Worm (Caenorhabditis elegans) whole organism, late embryonic: Measurements from ENCODE around the gene F58A6.9.

Experiments used
- ama-1 ChIP-seq: fragments of 150-350 bp; optimal IDR thresholded peaks from 2 replicates; lab custom pipeline; 2014
- ceh-19 ChIP-seq: fragments of 200-800 bp; sonication (Bioruptor generic); optimal IDR thresholded peaks from 2 replicates; lab custom pipeline; 2018; ENCODE audit warnings: mild to moderate bottlenecking, missing genetic modification characterization, missing compliant biosample characterization
- ceh-30 ChIP-seq: fragments of 150-350 bp; optimal IDR thresholded peaks from 2 replicates; lab custom pipeline; 2014; ENCODE audit warnings: missing biosample characterization, missing genetic modification characterization
- nfya-1 ChIP-seq: sonication (generic microtip); optimal IDR thresholded peaks from 2 replicates; lab custom pipeline; 2017; ENCODE audit warnings: missing genetic modification characterization, mild to moderate bottlenecking, missing compliant biosample characterization, antibody characterized with exemption, moderate library complexity
- pha-4 ChIP-seq: fragments of 150-350 bp; optimal IDR thresholded peaks from 2 replicates; lab custom pipeline; 2018; ENCODE audit warnings: missing biosample characterization, missing genetic modification reagents, missing genetic modification characterization
- sox-4 ChIP-seq: sonication (generic microtip); optimal IDR thresholded peaks from 2 replicates; lab custom pipeline; 2017; ENCODE audit warnings: mild to moderate bottlenecking, missing genetic modification characterization, inconsistent platforms, missing compliant biosample characterization

DNA sequence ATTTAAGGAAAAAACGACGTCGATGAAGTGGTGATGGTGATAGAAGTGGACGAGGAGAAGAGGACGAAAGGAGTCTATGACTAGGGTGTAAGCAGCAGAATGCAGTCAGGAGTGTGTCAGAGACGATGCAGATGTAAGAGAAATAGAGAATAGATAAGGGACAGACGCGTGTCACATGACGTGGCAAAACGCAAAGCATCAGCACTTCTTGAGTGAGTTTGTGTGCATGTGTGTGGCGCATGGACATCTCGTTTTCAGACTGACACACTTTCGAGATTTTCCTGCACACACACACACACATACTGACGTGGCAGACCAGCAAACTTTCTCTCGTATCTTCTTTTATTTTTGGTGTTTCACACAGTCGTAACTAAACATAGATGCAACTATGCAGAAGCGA is 23.8 kb upstream of the F58A6.9 start:
- TF ChIP-seq sox-4 (tag; lab: Kevin White, UChicago) (no peak), nfya-1 (tag; lab: Kevin White, UChicago) (peak; percentile 14), ama-1 (lab: Kevin White, UChicago) (no peak), pha-4 (no peak), ceh-30 (tag; lab: Kevin White, UChicago) (no peak), ceh-19 (no peak)
